Worm (Caenorhabditis elegans): ENCODE data around the gene twk-46.
"Not testable (repeated sequence)": the region's sequence is repeated elsewhere in the genome, so short reads cannot be mapped to it uniquely, and the experiment has no call there.

ce11 chrV:19076141-19076656 lies 16.2 kb downstream of the twk-46 start:
- not testable (repeated sequence) for TF ChIP-seq nhr-76 (tag; optimal IDR thresholded peaks at IDR 0.05); elt-3 (tag; optimal IDR thresholded peaks at IDR 0.05); ztf-11 (tag; optimal IDR thresholded peaks at IDR 0.05); unc-62 (GFP tag; optimal IDR thresholded peaks at IDR 0.05); nhr-67 (tag; optimal IDR thresholded peaks at IDR 0.05); pha-4 (tag; optimal IDR thresholded peaks at IDR 0.05); elt-1 (tag; optimal IDR thresholded peaks at IDR 0.05); nhr-11 (tag; optimal IDR thresholded peaks at IDR 0.05); mdl-1 (tag; optimal IDR thresholded peaks at IDR 0.05); nhr-237 (tag; optimal IDR thresholded peaks at IDR 0.05); nhr-28 (tag; optimal IDR thresholded peaks at IDR 0.05); skn-1 (tag; optimal IDR thresholded peaks at IDR 0.05); ama-1 (optimal IDR thresholded peaks at IDR 0.05); ZK546.5 (tag; optimal IDR thresholded peaks at IDR 0.05)
